Fruit fly (Drosophila melanogaster): ENCODE results near the gene NPF.

NPF gene

dm6 chr3R:16646952-16647715, 38.1 kb downstream of the NPF start, which contains the start of the genes CG10324 and CCT3:
CG10324 (minus strand) TSS chr3R:16647004.
CCT3 (plus strand) TSS chr3R:16647605.
- TF ChIP-seq ovo (GFP tag; optimal IDR thresholded peaks at IDR 0.05): peak; percentile 44
- peak; percentile 27 for TF ChIP-seq CG11617 (GFP tag; optimal IDR thresholded peaks at IDR 0.05)
- TF ChIP-seq bab1 (GFP tag; optimal IDR thresholded peaks at IDR 0.05): peak; percentile 65
- peak; percentile 78 for TF ChIP-seq toe (GFP tag; optimal IDR thresholded peaks at IDR 0.05)
- TF ChIP-seq Mnt (GFP tag; optimal IDR thresholded peaks at IDR 0.05): no peak
- TF ChIP-seq cic (GFP tag; optimal IDR thresholded peaks at IDR 0.05): no peak
- TF ChIP-seq cnc (optimal IDR thresholded peaks at IDR 0.05): no peak
- TF ChIP-seq CG7045 (GFP tag; optimal IDR thresholded peaks at IDR 0.05): peak; percentile 71
- peak; percentile 57 for TF ChIP-seq CG33017 (tag; optimal IDR thresholded peaks at IDR 0.05)
- peak; percentile 56 for TF ChIP-seq CG12768 (GFP tag; optimal IDR thresholded peaks at IDR 0.05)
- peak; percentile 95 for TF ChIP-seq kay (GFP tag; ENCODE audit: borderline replicate concordance)
- TF ChIP-seq Hr96 (GFP tag; optimal IDR thresholded peaks at IDR 0.05): no peak
- TF ChIP-seq Crg-1 (GFP tag; optimal IDR thresholded peaks at IDR 0.05): peak; percentile 48
- no peak for TF ChIP-seq Clk (GFP tag; optimal IDR thresholded peaks at IDR 0.05)
- peak; percentile 61 for TF ChIP-seq tj (GFP tag; optimal IDR thresholded peaks at IDR 0.05)
- peak; percentile 24 for TF ChIP-seq pad (GFP tag; optimal IDR thresholded peaks at IDR 0.05)
- TF ChIP-seq CG7101 (tag; optimal IDR thresholded peaks at IDR 0.05): peak; percentile 66
- TF ChIP-seq CG1620 (GFP tag; optimal IDR thresholded peaks at IDR 0.05): peak; percentile 62
- TF ChIP-seq CG5204 (GFP tag; optimal IDR thresholded peaks at IDR 0.05): no peak
- peak; percentile 46 for TF ChIP-seq CG14711 (tag; optimal IDR thresholded peaks at IDR 0.05)

dm6 chr3R:16647716-16648016, 38.6 kb downstream of the NPF start:
- TF ChIP-seq cic (GFP tag; optimal IDR thresholded peaks at IDR 0.05) (no peak), kay (GFP tag; ENCODE audit: borderline replicate concordance) (no peak), pad (GFP tag; optimal IDR thresholded peaks at IDR 0.05) (no peak), CG33017 (tag; optimal IDR thresholded peaks at IDR 0.05) (no peak), Hr96 (GFP tag; optimal IDR thresholded peaks at IDR 0.05) (no peak), CG1620 (GFP tag; optimal IDR thresholded peaks at IDR 0.05) (no peak), Crg-1 (GFP tag; optimal IDR thresholded peaks at IDR 0.05) (no peak), Clk (GFP tag; optimal IDR thresholded peaks at IDR 0.05) (no peak), bab1 (GFP tag; optimal IDR thresholded peaks at IDR 0.05) (peak; percentile 14), CG11617 (GFP tag; optimal IDR thresholded peaks at IDR 0.05) (no peak), ovo (GFP tag; optimal IDR thresholded peaks at IDR 0.05) (no peak), CG5204 (GFP tag; optimal IDR thresholded peaks at IDR 0.05) (no peak), CG14711 (tag; optimal IDR thresholded peaks at IDR 0.05) (no peak), CG12768 (GFP tag; optimal IDR thresholded peaks at IDR 0.05) (peak; percentile 22), cnc (optimal IDR thresholded peaks at IDR 0.05) (no peak), Mnt (GFP tag; optimal IDR thresholded peaks at IDR 0.05) (peak; percentile 27), CG7101 (tag; optimal IDR thresholded peaks at IDR 0.05) (no peak), tj (GFP tag; optimal IDR thresholded peaks at IDR 0.05) (no peak), toe (GFP tag; optimal IDR thresholded peaks at IDR 0.05) (no peak), CG7045 (GFP tag; optimal IDR thresholded peaks at IDR 0.05) (no peak)

- TF ChIP-seq bab1 (GFP tag; optimal IDR thresholded peaks at IDR 0.05): no peak
- TF ChIP-seq Clk (GFP tag; optimal IDR thresholded peaks at IDR 0.05): no peak
- no peak for TF ChIP-seq pad (GFP tag; optimal IDR thresholded peaks at IDR 0.05)
- no peak for TF ChIP-seq CG7101 (tag; optimal IDR thresholded peaks at IDR 0.05)
- no peak for TF ChIP-seq Mnt (GFP tag; optimal IDR thresholded peaks at IDR 0.05)
- no peak for TF ChIP-seq CG5204 (GFP tag; optimal IDR thresholded peaks at IDR 0.05)
- TF ChIP-seq kay (GFP tag; ENCODE audit: borderline replicate concordance): no peak
- TF ChIP-seq Hr96 (GFP tag; optimal IDR thresholded peaks at IDR 0.05): no peak
- no peak for TF ChIP-seq CG33017 (tag; optimal IDR thresholded peaks at IDR 0.05)
- no peak for TF ChIP-seq CG14711 (tag; optimal IDR thresholded peaks at IDR 0.05)
- no peak for TF ChIP-seq Crg-1 (GFP tag; optimal IDR thresholded peaks at IDR 0.05)
- TF ChIP-seq CG11617 (GFP tag; optimal IDR thresholded peaks at IDR 0.05): no peak
- no peak for TF ChIP-seq ovo (GFP tag; optimal IDR thresholded peaks at IDR 0.05)
- TF ChIP-seq cnc (optimal IDR thresholded peaks at IDR 0.05): no peak
- no peak for TF ChIP-seq cic (GFP tag; optimal IDR thresholded peaks at IDR 0.05)
- TF ChIP-seq toe (GFP tag; optimal IDR thresholded peaks at IDR 0.05): no peak
- TF ChIP-seq tj (GFP tag; optimal IDR thresholded peaks at IDR 0.05): no peak
- TF ChIP-seq CG12768 (GFP tag; optimal IDR thresholded peaks at IDR 0.05): no peak
- no peak for TF ChIP-seq CG1620 (GFP tag; optimal IDR thresholded peaks at IDR 0.05)
- no peak for TF ChIP-seq CG7045 (GFP tag; optimal IDR thresholded peaks at IDR 0.05)
These were observed 40.3 kb downstream of the NPF start for dm6 chr3R:16649282-16649681.

- TF ChIP-seq CG1620 (GFP tag; optimal IDR thresholded peaks at IDR 0.05): no peak
- TF ChIP-seq Clk (GFP tag; optimal IDR thresholded peaks at IDR 0.05): no peak
- TF ChIP-seq Crg-1 (GFP tag; optimal IDR thresholded peaks at IDR 0.05): no peak
- TF ChIP-seq bab1 (GFP tag; optimal IDR thresholded peaks at IDR 0.05): peak; percentile 3
- TF ChIP-seq cnc (optimal IDR thresholded peaks at IDR 0.05): no peak
- TF ChIP-seq CG33017 (tag; optimal IDR thresholded peaks at IDR 0.05): no peak
- TF ChIP-seq ovo (GFP tag; optimal IDR thresholded peaks at IDR 0.05): no peak
These were observed 41.9 kb downstream of the NPF start, which contains the start of gene Mettl4 for dm6 chr3R:16650950-16651349. Mettl4 (minus strand) TSS chr3R:16651157.

dm6 chr3R:16652091-16652490, 43.1 kb downstream of the NPF start, which contains the start of gene CG14907:
CG14907 (minus strand) TSS chr3R:16652319.
- TF ChIP-seq CG12768 (GFP tag; optimal IDR thresholded peaks at IDR 0.05) (peak; percentile 2), CG14711 (tag; optimal IDR thresholded peaks at IDR 0.05) (no peak), CG7045 (GFP tag; optimal IDR thresholded peaks at IDR 0.05) (no peak), kay (GFP tag; ENCODE audit: borderline replicate concordance) (peak; percentile 98), Mnt (GFP tag; optimal IDR thresholded peaks at IDR 0.05) (peak; percentile 26), CG11617 (GFP tag; optimal IDR thresholded peaks at IDR 0.05) (no peak), bab1 (GFP tag; optimal IDR thresholded peaks at IDR 0.05) (peak; percentile 56)
